Fruit fly (Drosophila melanogaster) whole organism, embryonic: ENCODE results near the gene UQCR-Q.

Experiments
- Abd-B ChIP-seq: fragments of 200-800 bp; sonication (Bioruptor generic); optimal IDR thresholded peaks from 2 replicates; lab custom pipeline; 2018; ENCODE audit warnings: missing biosample characterization, mild to moderate bottlenecking, missing genetic modification characterization, moderate library complexity
- Atf6 ChIP-seq: fragments of 200-800 bp; sonication (Bioruptor generic); IDR thresholded peaks from 2 replicates; pipeline ENCODE4 v1.3.6; 2022; ENCODE audit warnings: missing biosample characterization, missing genetic modification characterization
- CG12391 ChIP-seq: fragments of 200-800 bp; sonication (Bioruptor generic); optimal IDR thresholded peaks from 3 replicates; lab custom pipeline; 2018; ENCODE audit warnings: missing biosample characterization, mild to moderate bottlenecking, missing genetic modification characterization, moderate library complexity
- CG12942 ChIP-seq: fragments of 200-800 bp; sonication (Bioruptor generic); optimal IDR thresholded peaks from 3 replicates; lab custom pipeline; 2016; ENCODE audit warnings: missing biosample characterization, missing genetic modification characterization
- CG14441 ChIP-seq: fragments of 200-800 bp; sonication (Bioruptor generic); IDR thresholded peaks from 2 replicates; pipeline ENCODE4 v1.3.6; 2022; ENCODE audit warnings: missing biosample characterization, missing genetic modification characterization
- CG17186 ChIP-seq: fragments of 200-800 bp; sonication (Bioruptor generic); optimal IDR thresholded peaks from 3 replicates; lab custom pipeline; 2017; ENCODE audit warnings: missing biosample characterization, missing genetic modification reagents, missing genetic modification characterization
- CG17361 ChIP-seq: fragments of 200-800 bp; sonication (Bioruptor generic); IDR thresholded peaks from 3 replicates; pipeline ENCODE4 v1.3.6; 2022; ENCODE audit warnings: missing biosample characterization, missing genetic modification characterization
- CG2678 ChIP-seq: fragments of 200-800 bp; sonication (Bioruptor generic); optimal IDR thresholded peaks from 3 replicates; lab custom pipeline; 2019; ENCODE audit warnings: missing biosample characterization, mild to moderate bottlenecking, missing genetic modification characterization, moderate library complexity
- CG30020 ChIP-seq: fragments of 200-800 bp; optimal IDR thresholded peaks from 2 replicates; lab custom pipeline; 2019; ENCODE audit warnings: missing biosample characterization, mild to moderate bottlenecking, missing genetic modification characterization, moderate library complexity
- CG32767 ChIP-seq: fragments of 200-800 bp; sonication (Bioruptor generic); IDR thresholded peaks from 2 replicates; pipeline ENCODE4 v1.3.6; 2022; ENCODE audit warnings: missing biosample characterization, missing genetic modification characterization
- CG34224 ChIP-seq: fragments of 200-800 bp; sonication (Bioruptor generic); IDR thresholded peaks from 3 replicates; pipeline ENCODE4 v1.3.6; 2022; ENCODE audit warnings: missing biosample characterization, missing genetic modification characterization; ENCODE audit not compliant: partially characterized antibody
- CG5953 ChIP-seq: fragments of 200-800 bp; sonication (Bioruptor generic); IDR thresholded peaks from 2 replicates; pipeline ENCODE4 v1.3.6; 2022; ENCODE audit warnings: missing biosample characterization, missing genetic modification characterization
- Gug ChIP-seq: fragments of 200-800 bp; sonication (Bioruptor generic); IDR thresholded peaks from 4 replicates; pipeline ENCODE4 v1.3.6; 2022; ENCODE audit warnings: missing biosample characterization, missing genetic modification characterization
- HLH4C ChIP-seq: fragments of 200-800 bp; sonication (Bioruptor generic); IDR thresholded peaks from 3 replicates; pipeline ENCODE4 v1.3.6; 2022; ENCODE audit warnings: missing biosample characterization, missing genetic modification characterization; ENCODE audit not compliant: partially characterized antibody
- Hr51 ChIP-seq, 2 experiments: fragments of 200-800 bp; sonication (Bioruptor generic); optimal IDR thresholded peaks; 2 replicates in 1 of 2; 3 replicates in 1 of 2; lab custom pipeline; 2016 to 2018; ENCODE audit warnings: missing biosample characterization in 2 of 2, missing genetic modification characterization in 2 of 2, mild to moderate bottlenecking in 1 of 2, moderate library complexity in 1 of 2
- MESR4 ChIP-seq: fragments of 200-800 bp; sonication (Bioruptor generic); optimal IDR thresholded peaks from 2 replicates; lab custom pipeline; 2018; ENCODE audit warnings: missing biosample characterization, mild to moderate bottlenecking, missing genetic modification characterization, moderate library complexity
- Med ChIP-seq: fragments of 200-800 bp; sonication (Bioruptor generic); peaks from one replicate; lab custom pipeline; 2016; ENCODE audit warnings: missing biosample characterization, missing genetic modification characterization, mild to moderate bottlenecking, inconsistent platforms, moderate library complexity
- Meics ChIP-seq: fragments of 200-800 bp; sonication (Bioruptor generic); optimal IDR thresholded peaks from 2 replicates; lab custom pipeline; 2017; ENCODE audit warnings: missing biosample characterization, mild to moderate bottlenecking, missing genetic modification characterization
- Nf-YC ChIP-seq: fragments of 200-800 bp; optimal IDR thresholded peaks from 3 replicates; lab custom pipeline; 2019; ENCODE audit warnings: missing biosample characterization, mild to moderate bottlenecking, missing genetic modification characterization, moderate library complexity
- Opbp ChIP-seq: fragments of 200-800 bp; sonication (Bioruptor generic); IDR thresholded peaks from 3 replicates; pipeline ENCODE4 v1.3.6; 2022; ENCODE audit warnings: missing biosample characterization, missing genetic modification characterization; ENCODE audit not compliant: partially characterized antibody
- Pdp1 ChIP-seq, 2 experiments: fragments of 200-800 bp; sonication (Bioruptor generic); optimal IDR thresholded peaks; 3 replicates each; lab custom pipeline; 2016; ENCODE audit warnings: missing biosample characterization in 2 of 2, missing genetic modification characterization in 2 of 2, mild to moderate bottlenecking in 1 of 2, moderate library complexity in 1 of 2
- Rfx ChIP-seq: fragments of 200-800 bp; sonication (Bioruptor generic); IDR thresholded peaks from 2 replicates; pipeline ENCODE4 v1.3.6; 2022; ENCODE audit warnings: missing biosample characterization, missing genetic modification characterization
- Scr ChIP-seq: fragments of 200-800 bp; sonication (Bioruptor generic); IDR thresholded peaks from 2 replicates; pipeline ENCODE4 v1.3.6; 2022; ENCODE audit warnings: missing biosample characterization, missing genetic modification characterization; ENCODE audit not compliant: partially characterized antibody
- Sin3A ChIP-seq: fragments of >200 bp; optimal IDR thresholded peaks from 2 replicates; lab custom pipeline; 2018
- Stat92E ChIP-seq, 3 experiments: fragments of >200 bp in 2 of 3; fragments of 200-800 bp in 1 of 3; sonication (Bioruptor generic) in 1 of 3; optimal IDR thresholded peaks; 2 replicates each; lab custom pipeline; 2017 to 2019; ENCODE audit warnings: missing biosample characterization in 3 of 3, missing genetic modification characterization in 3 of 3, mild to moderate bottlenecking in 1 of 3, moderate library complexity in 1 of 3
- cg ChIP-seq: fragments of 200-800 bp; sonication (Bioruptor generic); optimal IDR thresholded peaks from 3 replicates; lab custom pipeline; 2019; ENCODE audit warnings: missing biosample characterization, mild to moderate bottlenecking, missing genetic modification characterization, moderate library complexity
- crp ChIP-seq, 2 experiments: fragments of 200-800 bp; sonication (Bioruptor generic); optimal IDR thresholded peaks; 2 replicates in 1 of 2; 3 replicates in 1 of 2; lab custom pipeline; 2017; ENCODE audit warnings: missing biosample characterization in 2 of 2, missing genetic modification characterization in 2 of 2, mild to moderate bottlenecking in 1 of 2, moderate library complexity in 1 of 2
- dysf ChIP-seq: fragments of 200-800 bp; sonication (Bioruptor generic); IDR thresholded peaks from 3 replicates; pipeline ENCODE4 v1.3.6; 2022; ENCODE audit warnings: missing biosample characterization, missing genetic modification characterization
- fd64A ChIP-seq: fragments of 200-800 bp; sonication (Bioruptor generic); optimal IDR thresholded peaks from 3 replicates; lab custom pipeline; 2018; ENCODE audit warnings: missing biosample characterization, mild to moderate bottlenecking, missing genetic modification characterization
- ftz-f1 ChIP-seq: fragments of 200-800 bp; sonication (Bioruptor generic); optimal IDR thresholded peaks from 2 replicates; lab custom pipeline; 2016; ENCODE audit warnings: missing biosample characterization, missing genetic modification characterization
- hbn ChIP-seq: fragments of 200-800 bp; sonication (Bioruptor generic); IDR thresholded peaks from 2 replicates; pipeline ENCODE4 v1.3.6; 2022; ENCODE audit warnings: missing biosample characterization, missing genetic modification characterization; ENCODE audit not compliant: partially characterized antibody
- jing ChIP-seq: fragments of 200-800 bp; sonication (Bioruptor generic); optimal IDR thresholded peaks from 2 replicates; lab custom pipeline; 2018; ENCODE audit warnings: missing biosample characterization, mild to moderate bottlenecking, missing genetic modification characterization
- nerfin-1 ChIP-seq: fragments of 200-800 bp; sonication (Bioruptor generic); optimal IDR thresholded peaks from 3 replicates; lab custom pipeline; 2019; ENCODE audit warnings: missing biosample characterization, mild to moderate bottlenecking, missing genetic modification characterization, moderate library complexity
- nom ChIP-seq: fragments of 200-800 bp; sonication (Bioruptor generic); optimal IDR thresholded peaks from 2 replicates; lab custom pipeline; 2017; ENCODE audit warnings: missing biosample characterization, missing genetic modification characterization, mild to moderate bottlenecking, moderate library complexity, missing genetic modification reagents
- otp ChIP-seq: fragments of 200-800 bp; sonication (Bioruptor generic); IDR thresholded peaks from 3 replicates; pipeline ENCODE4, ENCODE4 v1.3.6; 2022; ENCODE audit warnings: missing biosample characterization, missing genetic modification characterization
- pan ChIP-seq, 4 experiments: fragments of >200 bp in 3 of 4; fragments of 200-800 bp in 1 of 4; sonication (Bioruptor generic) in 1 of 4; optimal IDR thresholded peaks in 3 of 4; IDR thresholded peaks in 1 of 4; 2 replicates each; pipeline versions ENCODE4 v1.3.6 to Lab custom; 2017 to 2022; ENCODE audit warnings: missing biosample characterization in 2 of 4, missing genetic modification characterization in 2 of 4, mixed read lengths in 1 of 4
- pnt ChIP-seq: fragments of 200-800 bp; sonication (Bioruptor generic); optimal IDR thresholded peaks from 3 replicates; lab custom pipeline; 2016; ENCODE audit warnings: missing biosample characterization, missing genetic modification characterization
- sd ChIP-seq: fragments of 200-800 bp; sonication (Bioruptor generic); optimal IDR thresholded peaks from 3 replicates; lab custom pipeline; 2018; ENCODE audit warnings: missing biosample characterization, mild to moderate bottlenecking, missing genetic modification characterization, moderate library complexity
- slbo ChIP-seq: fragments of 200-800 bp; sonication (Bioruptor generic); IDR thresholded peaks from 2 replicates; pipeline ENCODE4 v1.3.6; 2022; ENCODE audit warnings: missing biosample characterization, missing genetic modification characterization
- sob ChIP-seq: fragments of 200-800 bp; sonication (Bioruptor generic); IDR thresholded peaks from 2 replicates; pipeline ENCODE4 v1.3.6; 2022; ENCODE audit warnings: missing biosample characterization, missing genetic modification characterization
- stwl ChIP-seq: fragments of 200-800 bp; sonication (Bioruptor generic); optimal IDR thresholded peaks from 3 replicates; lab custom pipeline; 2018; ENCODE audit warnings: missing biosample characterization, mild to moderate bottlenecking, missing genetic modification characterization, moderate library complexity
- tin ChIP-seq: fragments of 200-800 bp; sonication (Bioruptor generic); optimal IDR thresholded peaks from 3 replicates; lab custom pipeline; 2016; ENCODE audit warnings: missing biosample characterization, missing genetic modification characterization
- zen2 ChIP-seq: fragments of 200-800 bp; sonication (Bioruptor generic); IDR thresholded peaks from 3 replicates; pipeline ENCODE4 v1.3.6; 2022; ENCODE audit warnings: missing biosample characterization, missing genetic modification characterization; ENCODE audit not compliant: partially characterized antibody
- zfh1 ChIP-seq: fragments of 200-800 bp; sonication (Bioruptor generic); IDR thresholded peaks from 3 replicates; pipeline ENCODE4 v1.3.6; 2022; ENCODE audit warnings: missing biosample characterization, missing genetic modification characterization

UQCR-Q gene

DNA sequence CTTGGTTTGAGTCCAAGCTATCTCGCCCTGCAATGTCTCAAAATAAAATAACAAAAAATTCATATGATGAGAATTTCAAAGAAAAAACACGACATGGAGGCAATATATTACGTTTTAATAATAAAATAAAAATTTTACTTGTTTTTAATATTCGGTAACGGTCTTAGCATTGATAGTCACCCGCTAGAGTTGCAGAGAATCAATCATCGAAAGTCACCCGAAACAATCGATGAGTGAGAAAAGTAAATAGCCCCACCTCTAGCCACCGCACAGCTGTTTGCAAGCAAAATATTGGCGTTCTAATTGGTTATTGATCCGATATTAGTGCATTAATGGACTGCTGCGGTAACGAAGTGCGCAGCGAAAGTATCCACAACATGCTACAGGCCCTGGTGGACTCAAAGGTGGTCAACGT is 1.4 kb downstream of the UQCR-Q start, which contains the start of gene CG34250 (continued):
- TF ChIP-seq Meics (GFP tag; lab: Kevin White, UChicago) (peak; percentile 35), otp (GFP tag; lab: Robert Waterston, UW) (no peak), CG12391 (peak; percentile 77), CG12942 (GFP tag; lab: Kevin White, UChicago) (peak; percentile 46), Gug (GFP tag; lab: Robert Waterston, UW) (no peak; the same call in 3 of the 4 replicates), Med (GFP tag; lab: Kevin White, UChicago) (peak; percentile 67), stwl (tag; lab: Kevin White, UChicago) (peak; percentile 83), zen2 (GFP tag; lab: Robert Waterston, UW) (peak; percentile 44; the same call in 2 of the 3 replicates), sd (tag; lab: Kevin White, UChicago) (peak; percentile 57), nerfin-1 (tag; lab: Kevin White, UChicago) (peak; percentile 25), zfh1 (GFP tag; lab: Robert Waterston, UW) (peak; percentile 47; the same call in 1 of the 3 replicates), Sin3A (lab: Kevin White, UChicago) (peak; percentile 75), Scr (GFP tag; lab: Robert Waterston, UW) (peak; percentile 82), hbn (GFP tag; lab: Robert Waterston, UW) (peak; percentile 66; the same call in 1 of the 2 replicates), HLH4C (peak; percentile 77), tin (peak; percentile 16), CG2678 (tag; lab: Kevin White, UChicago) (peak; percentile 15), Nf-YC (peak; percentile 75), sob (GFP tag; lab: Robert Waterston, UW) (peak; percentile 62; the same call in 1 of the 2 replicates), Opbp (peak; percentile 75; the same call in 2 of the 3 replicates), crp (GFP tag; optimal IDR thresholded peaks at IDR 0.05; lab: Kevin White, UChicago) (peak; percentile 95 to 99), Hr51 (GFP tag; optimal IDR thresholded peaks at IDR 0.05; lab: Kevin White, UChicago) (peak; percentile 35 to 55), Stat92E (GFP tag; optimal IDR thresholded peaks at IDR 0.05; lab: Kevin White, UChicago) (peak in 1 of 3 experiments; percentile 72)

DNA sequence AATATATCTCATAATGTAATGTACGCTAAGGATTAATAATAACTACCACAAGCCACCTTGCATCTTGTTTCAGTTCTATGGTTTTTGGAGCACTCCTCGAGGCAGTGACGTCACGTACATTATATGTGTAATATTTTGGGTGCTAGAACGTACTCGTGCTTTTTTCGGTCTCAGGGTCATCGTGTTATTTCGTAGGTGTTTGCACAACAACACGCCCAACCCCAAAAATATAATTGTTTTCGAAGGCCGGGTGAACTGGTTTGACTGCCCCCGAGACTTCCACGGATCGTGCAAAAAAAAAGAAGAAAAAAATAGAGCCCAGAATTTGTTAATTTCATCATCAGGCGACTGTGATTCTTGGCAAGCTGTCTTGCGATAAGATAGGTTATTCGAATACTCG is 1.9 kb downstream of the UQCR-Q start:
- TF ChIP-seq Abd-B, result no peak
- TF ChIP-seq CG17361 (GFP tag; lab: Robert Waterston, UW), result no peak
- TF ChIP-seq CG32767, result no peak
- TF ChIP-seq pan (optimal IDR thresholded peaks at IDR 0.05; lab: Kevin White, UChicago), result no peak
- no peak for TF ChIP-seq pan (GFP tag; optimal IDR thresholded peaks at IDR 0.05 in 1 of 2, IDR thresholded peaks at IDR 0.05 in 1 of 2)
- no peak for TF ChIP-seq pnt (GFP tag; lab: Kevin White, UChicago)
- no peak; the same call in 1 of the 2 replicates for TF ChIP-seq Rfx (GFP tag; lab: Robert Waterston, UW)
- TF ChIP-seq CG14441 (GFP tag; lab: Robert Waterston, UW), result no peak
- no peak for TF ChIP-seq CG5953 (GFP tag; lab: Robert Waterston, UW)
- TF ChIP-seq CG17186, result no peak
- peak; percentile 50 for TF ChIP-seq MESR4 (GFP tag; lab: Kevin White, UChicago)
- no peak for TF ChIP-seq nom (GFP tag; lab: Kevin White, UChicago)
- no peak for TF ChIP-seq CG34224 (GFP tag; lab: Robert Waterston, UW)
- TF ChIP-seq jing (GFP tag; lab: Kevin White, UChicago), result no peak
- peak in 1 of 2 experiments; percentile 76 for TF ChIP-seq Pdp1 (GFP tag; optimal IDR thresholded peaks at IDR 0.05; lab: Kevin White, UChicago)
- peak; percentile 78 for TF ChIP-seq ftz-f1
- 0 out of 2 replicates have a peak, but pooled peaks have one; percentile 13 for TF ChIP-seq slbo (GFP tag; lab: Robert Waterston, UW)
- 0 out of 2 replicates have a peak, but pooled peaks have one; percentile 6 for TF ChIP-seq Atf6 (GFP tag; lab: Robert Waterston, UW)
- TF ChIP-seq cg (GFP tag; lab: Kevin White, UChicago), result no peak
- no peak for TF ChIP-seq CG30020 (tag; lab: Kevin White, UChicago)
- no peak for TF ChIP-seq dysf (GFP tag; lab: Robert Waterston, UW)
- TF ChIP-seq fd64A (GFP tag; lab: Kevin White, UChicago), result no peak
